Worm (Caenorhabditis elegans) whole organism, L3 larva: Measurements from ENCODE around the gene srg-53.

Experiments
- R02D3.7 ChIP-seq: fragments of 150-350 bp; optimal IDR thresholded peaks from 2 replicates; lab custom pipeline; 2014; ENCODE audit warnings: missing biosample characterization, missing genetic modification characterization
- aly-2 ChIP-seq: fragments of 150-350 bp; optimal IDR thresholded peaks from 2 replicates; lab custom pipeline; 2014; ENCODE audit warnings: missing biosample characterization, missing genetic modification characterization
- ama-1 ChIP-seq: fragments of 150-350 bp; optimal IDR thresholded peaks from 2 replicates; lab custom pipeline; 2018
- ceh-16 ChIP-seq: sonication (generic microtip); optimal IDR thresholded peaks from 2 replicates; lab custom pipeline; 2017; ENCODE audit warnings: missing biosample characterization, missing genetic modification characterization
- ceh-28 ChIP-seq: fragments of 150-350 bp; optimal IDR thresholded peaks from 2 replicates; lab custom pipeline; 2014; ENCODE audit warnings: missing biosample characterization, missing genetic modification reagents, missing genetic modification characterization
- ceh-82 ChIP-seq: fragments of 150-350 bp; optimal IDR thresholded peaks from 2 replicates; lab custom pipeline; 2014; ENCODE audit warnings: missing biosample characterization, missing genetic modification characterization
- ceh-9 ChIP-seq: sonication (generic microtip); optimal IDR thresholded peaks from 2 replicates; lab custom pipeline; 2018; ENCODE audit warnings: missing biosample characterization, missing genetic modification characterization
- egl-27 ChIP-seq: sonication (generic microtip); optimal IDR thresholded peaks from 4 replicates; lab custom pipeline; 2017; ENCODE audit warnings: missing biosample characterization, missing genetic modification reagents, missing genetic modification characterization
- elt-1 ChIP-seq: fragments of 150-350 bp; optimal IDR thresholded peaks from 2 replicates; lab custom pipeline; 2014; ENCODE audit warnings: missing biosample characterization, missing genetic modification characterization
- elt-2 ChIP-seq: sonication (generic microtip); optimal IDR thresholded peaks from 2 replicates; lab custom pipeline; 2016; ENCODE audit warnings: missing genetic modification reagents, mild to moderate bottlenecking, missing genetic modification characterization, missing compliant biosample characterization
- elt-3 ChIP-seq, 3 experiments: fragments of 150-350 bp in 1 of 3; sonication (generic microtip) in 2 of 3; optimal IDR thresholded peaks; 2 replicates in 2 of 3; 4 replicates in 1 of 3; lab custom pipeline; 2014 to 2017; ENCODE audit warnings: missing biosample characterization in 3 of 3, missing genetic modification characterization in 3 of 3
- eor-1 ChIP-seq, 2 experiments: fragments of 150-350 bp; optimal IDR thresholded peaks; 2 replicates each; lab custom pipeline; 2014 to 2018; ENCODE audit warnings: missing biosample characterization in 2 of 2, missing genetic modification characterization in 2 of 2
- fkh-10 ChIP-seq: sonication (generic microtip); optimal IDR thresholded peaks from 2 replicates; lab custom pipeline; 2017; ENCODE audit warnings: missing biosample characterization, missing genetic modification reagents, missing genetic modification characterization
- hmg-11 ChIP-seq: sonication (generic microtip); optimal IDR thresholded peaks from 2 replicates; lab custom pipeline; 2016; ENCODE audit warnings: missing genetic modification characterization, missing compliant biosample characterization
- lin-15B ChIP-seq: fragments of 150-350 bp; optimal IDR thresholded peaks from 2 replicates; lab custom pipeline; 2014; ENCODE audit warnings: missing biosample characterization, missing genetic modification characterization
- lin-39 ChIP-seq: fragments of 150-350 bp; optimal IDR thresholded peaks from 2 replicates; lab custom pipeline; 2018; ENCODE audit warnings: missing biosample characterization, missing genetic modification reagents, missing genetic modification characterization
- lsy-12 ChIP-seq: sonication (generic microtip); optimal IDR thresholded peaks from 2 replicates; lab custom pipeline; 2016; ENCODE audit warnings: mild to moderate bottlenecking, missing genetic modification characterization, missing compliant biosample characterization
- mdl-1 ChIP-seq: fragments of 150-350 bp; optimal IDR thresholded peaks from 2 replicates; lab custom pipeline; 2014; ENCODE audit warnings: missing biosample characterization, missing genetic modification characterization
- nfya-1 ChIP-seq: sonication (generic microtip); optimal IDR thresholded peaks from 2 replicates; lab custom pipeline; 2017; ENCODE audit warnings: missing genetic modification characterization, mild to moderate bottlenecking, missing compliant biosample characterization, antibody characterized with exemption, moderate library complexity; ENCODE audit not compliant: insufficient read depth
- nhr-11 ChIP-seq: fragments of 150-350 bp; optimal IDR thresholded peaks from 2 replicates; lab custom pipeline; 2014; ENCODE audit warnings: missing biosample characterization, missing genetic modification characterization
- nhr-12 ChIP-seq: fragments of 150-350 bp; optimal IDR thresholded peaks from 2 replicates; lab custom pipeline; 2014; ENCODE audit warnings: missing biosample characterization, missing genetic modification characterization
- nhr-23 ChIP-seq: fragments of 150-350 bp; optimal IDR thresholded peaks from 2 replicates; lab custom pipeline; 2014; ENCODE audit warnings: missing biosample characterization, missing genetic modification reagents, missing genetic modification characterization
- nhr-25 ChIP-seq: sonication (generic microtip); optimal IDR thresholded peaks from 2 replicates; lab custom pipeline; 2017; ENCODE audit warnings: missing biosample characterization, missing genetic modification characterization
- nhr-43 ChIP-seq: sonication (generic microtip); optimal IDR thresholded peaks from 2 replicates; lab custom pipeline; 2016; ENCODE audit warnings: mild to moderate bottlenecking, missing genetic modification characterization, missing compliant biosample characterization; ENCODE audit not compliant: poor library complexity, severe bottlenecking
- nhr-76 ChIP-seq: fragments of 150-350 bp; sonication (generic microtip); optimal IDR thresholded peaks from 5 replicates; lab custom pipeline; 2014; ENCODE audit warnings: missing biosample characterization, missing genetic modification characterization
- nhr-77 ChIP-seq: fragments of 150-350 bp; optimal IDR thresholded peaks from 2 replicates; lab custom pipeline; 2014; ENCODE audit warnings: missing biosample characterization, missing genetic modification characterization
- pha-4 ChIP-seq: fragments of 150-350 bp; optimal IDR thresholded peaks from 2 replicates; lab custom pipeline; 2014; ENCODE audit warnings: missing biosample characterization, missing genetic modification reagents, missing genetic modification characterization
- pqm-1 ChIP-seq: fragments of 150-350 bp; optimal IDR thresholded peaks from 2 replicates; lab custom pipeline; 2017; ENCODE audit warnings: missing biosample characterization, missing genetic modification characterization, inconsistent platforms
- sea-2 ChIP-seq: fragments of 150-350 bp; sonication (generic microtip); optimal IDR thresholded peaks from 4 replicates; lab custom pipeline; 2014; ENCODE audit warnings: missing biosample characterization, missing genetic modification reagents, missing genetic modification characterization
- skn-1 ChIP-seq: fragments of 150-350 bp; optimal IDR thresholded peaks from 2 replicates; lab custom pipeline; 2014; ENCODE audit warnings: missing biosample characterization, missing genetic modification characterization
- snpc-4 ChIP-seq: fragments of 150-350 bp; optimal IDR thresholded peaks from 2 replicates; lab custom pipeline; 2014; ENCODE audit warnings: missing biosample characterization, missing genetic modification characterization
- tbx-2 ChIP-seq: sonication (generic microtip); optimal IDR thresholded peaks from 2 replicates; lab custom pipeline; 2016; ENCODE audit warnings: mild to moderate bottlenecking, missing genetic modification characterization, missing compliant biosample characterization
- unc-62 ChIP-seq: fragments of 150-350 bp; sonication (generic microtip); optimal IDR thresholded peaks from 4 replicates; lab custom pipeline; 2014; ENCODE audit warnings: missing biosample characterization, missing genetic modification reagents, missing genetic modification characterization

The srg-53 gene

ce11 chrV:899087-899486 is 19.8 kb downstream of the srg-53 start, which contains the start of gene nas-32:
Gene nas-32, minus strand, starts transcription at chrV:899187.
- TF ChIP-seq hmg-11 (tag; lab: Kevin White, UChicago): no peak
- TF ChIP-seq aly-2: no peak
- no peak for TF ChIP-seq elt-3 (tag; optimal IDR thresholded peaks at IDR 0.05; lab: Kevin White, UChicago)
- TF ChIP-seq elt-2 (tag; lab: Kevin White, UChicago): no peak
- no peak for TF ChIP-seq lin-15B (tag; lab: Kevin White, UChicago)
- TF ChIP-seq nhr-25 (tag; lab: Kevin White, UChicago): no peak
- no peak for TF ChIP-seq ceh-82 (tag; lab: Kevin White, UChicago)
- no peak for TF ChIP-seq ceh-9 (tag; lab: Kevin White, UChicago)

- TF ChIP-seq mdl-1: peak; percentile 51
- TF ChIP-seq nhr-76 (tag; lab: Kevin White, UChicago): peak; percentile 31
- TF ChIP-seq nhr-25 (tag; lab: Kevin White, UChicago): peak; percentile 30
- no peak for TF ChIP-seq snpc-4 (tag; lab: Kevin White, UChicago)
- no peak for TF ChIP-seq ama-1 (lab: Kevin White, UChicago)
- TF ChIP-seq elt-1: no peak
- TF ChIP-seq lsy-12 (tag; lab: Kevin White, UChicago): no peak
- peak; percentile 42 for TF ChIP-seq pqm-1
- no peak for TF ChIP-seq nhr-11
- TF ChIP-seq sea-2 (GFP tag; lab: Kevin White, UChicago): no peak
- TF ChIP-seq eor-1 (tag; optimal IDR thresholded peaks at IDR 0.05; lab: Kevin White, UChicago): no peak
- peak; percentile 5 for TF ChIP-seq lin-15B (tag; lab: Kevin White, UChicago)
- no peak for TF ChIP-seq ceh-28 (tag; lab: Kevin White, UChicago)
- TF ChIP-seq tbx-2 (tag; lab: Kevin White, UChicago): no peak
- no peak for TF ChIP-seq egl-27 (tag; lab: Kevin White, UChicago)
- TF ChIP-seq unc-62 (GFP tag; lab: Kevin White, UChicago): no peak
- no peak for TF ChIP-seq hmg-11 (tag; lab: Kevin White, UChicago)
- peak; percentile 10 for TF ChIP-seq nhr-23
- peak; percentile 52 for TF ChIP-seq nhr-43 (tag; lab: Kevin White, UChicago)
- peak; percentile 59 for TF ChIP-seq elt-2 (tag; lab: Kevin White, UChicago)
- TF ChIP-seq, all 47 proteins: peak for 8
Measured at ce11 chrV:903460-903859, 24.2 kb downstream of the srg-53 start, which contains the start of gene fmo-5. Gene fmo-5, minus strand, starts transcription at chrV:903665.

- TF ChIP-seq nhr-12 (tag; lab: Kevin White, UChicago): no peak
- peak; percentile 47 for TF ChIP-seq ceh-28 (tag; lab: Kevin White, UChicago)
- TF ChIP-seq snpc-4 (tag; lab: Kevin White, UChicago): peak; percentile 70
- TF ChIP-seq hmg-11 (tag; lab: Kevin White, UChicago): peak; percentile 58
- peak; percentile 24 for TF ChIP-seq pqm-1
- TF ChIP-seq sea-2 (GFP tag; lab: Kevin White, UChicago): no peak
- peak; percentile 43 for TF ChIP-seq nhr-43 (tag; lab: Kevin White, UChicago)
- TF ChIP-seq nhr-23: peak; percentile 85
- TF ChIP-seq nfya-1: peak; percentile 81
- TF ChIP-seq elt-2 (tag; lab: Kevin White, UChicago): peak; percentile 33
- peak; percentile 56 for TF ChIP-seq nhr-25 (tag; lab: Kevin White, UChicago)
- peak; percentile 66 for TF ChIP-seq lin-39 (tag; lab: Kevin White, UChicago)
- peak; percentile 38 for TF ChIP-seq fkh-10 (GFP tag; lab: Kevin White, UChicago)
- TF ChIP-seq nhr-77 (tag; lab: Kevin White, UChicago): no peak
- TF ChIP-seq lin-15B (tag; lab: Kevin White, UChicago): peak; percentile 74
- TF ChIP-seq pha-4 (tag; lab: Kevin White, UChicago): peak; percentile 91
- TF ChIP-seq R02D3.7 (tag; lab: Kevin White, UChicago): peak; percentile 37
- TF ChIP-seq unc-62 (GFP tag; lab: Kevin White, UChicago): no peak
- no peak for TF ChIP-seq ceh-16 (tag; lab: Kevin White, UChicago)
- peak; percentile 50 for TF ChIP-seq ama-1 (lab: Kevin White, UChicago)
- peak; percentile 8 for TF ChIP-seq ceh-82 (tag; lab: Kevin White, UChicago)
- peak; percentile 34 for TF ChIP-seq skn-1 (tag; lab: Kevin White, UChicago)
- TF ChIP-seq tbx-2 (tag; lab: Kevin White, UChicago): peak; percentile 4
Measured at ce11 chrV:904232-904983, 25.1 kb downstream of the srg-53 start, which contains the start of gene trm-2A. Gene trm-2A, plus strand, starts transcription at chrV:904963.
